Worm (Caenorhabditis elegans) whole organism, L2 larva: ENCODE data around the gene wdr-83.

Experiments
- C34F6.9 ChIP-seq: fragments of 150-350 bp; optimal IDR thresholded peaks from 2 replicates; lab custom pipeline; 2014; ENCODE audit warnings: missing biosample characterization, missing genetic modification characterization
- R02D3.7 ChIP-seq: fragments of 150-350 bp; optimal IDR thresholded peaks from 2 replicates; lab custom pipeline; 2014; ENCODE audit warnings: missing biosample characterization, missing genetic modification characterization
- Y55F3AM.14 ChIP-seq: fragments of 200-800 bp; sonication (Bioruptor generic); optimal IDR thresholded peaks from 2 replicates; lab custom pipeline; 2018; ENCODE audit warnings: mild to moderate bottlenecking, missing genetic modification characterization, missing compliant biosample characterization
- ZK546.5 ChIP-seq: sonication (generic microtip); optimal IDR thresholded peaks from 2 replicates; lab custom pipeline; 2017; ENCODE audit warnings: missing biosample characterization, missing genetic modification characterization
- aly-2 ChIP-seq: fragments of 150-350 bp; optimal IDR thresholded peaks from 2 replicates; lab custom pipeline; 2014; ENCODE audit warnings: missing biosample characterization, missing genetic modification characterization
- ama-1 ChIP-seq: fragments of 150-350 bp; optimal IDR thresholded peaks from 2 replicates; lab custom pipeline; 2018; ENCODE audit warnings: inconsistent platforms
- blmp-1 ChIP-seq: sonication (generic microtip); optimal IDR thresholded peaks from 2 replicates; lab custom pipeline; 2017; ENCODE audit warnings: missing genetic modification characterization, mild to moderate bottlenecking, missing compliant biosample characterization, antibody characterized with exemption, moderate library complexity; ENCODE audit not compliant: insufficient read depth
- ceh-16 ChIP-seq: fragments of 150-350 bp; optimal IDR thresholded peaks from 2 replicates; lab custom pipeline; 2014; ENCODE audit warnings: missing biosample characterization, missing genetic modification characterization
- ceh-82 ChIP-seq: fragments of 150-350 bp; optimal IDR thresholded peaks from 2 replicates; lab custom pipeline; 2014; ENCODE audit warnings: missing biosample characterization, missing genetic modification characterization
- crh-2 ChIP-seq: sonication (generic microtip); optimal IDR thresholded peaks from 2 replicates; lab custom pipeline; 2017; ENCODE audit warnings: missing biosample characterization, missing genetic modification characterization
- egl-27 ChIP-seq: sonication (generic microtip); optimal IDR thresholded peaks from 3 replicates; lab custom pipeline; 2017; ENCODE audit warnings: missing biosample characterization, missing genetic modification reagents, missing genetic modification characterization
- elt-1 ChIP-seq: fragments of 150-350 bp; optimal IDR thresholded peaks from 2 replicates; lab custom pipeline; 2014; ENCODE audit warnings: missing biosample characterization, missing genetic modification characterization
- elt-3 ChIP-seq: sonication (generic microtip); optimal IDR thresholded peaks from 2 replicates; lab custom pipeline; 2017; ENCODE audit warnings: missing biosample characterization, missing genetic modification characterization
- fos-1 ChIP-seq: fragments of 150-350 bp; optimal IDR thresholded peaks from 2 replicates; lab custom pipeline; 2014; ENCODE audit warnings: missing biosample characterization, missing genetic modification characterization
- gmeb-1 ChIP-seq: fragments of 150-350 bp; optimal IDR thresholded peaks from 2 replicates; lab custom pipeline; 2014; ENCODE audit warnings: missing biosample characterization, missing genetic modification characterization
- lin-11 ChIP-seq: fragments of 150-350 bp; sonication (generic microtip); optimal IDR thresholded peaks from 2 replicates; lab custom pipeline; 2014; ENCODE audit warnings: missing biosample characterization, missing genetic modification characterization, inconsistent platforms, mixed read lengths
- lin-13 ChIP-seq: fragments of 150-350 bp; optimal IDR thresholded peaks from 2 replicates; lab custom pipeline; 2014; ENCODE audit warnings: missing biosample characterization, missing genetic modification reagents, missing genetic modification characterization
- lsy-2 ChIP-seq, 2 experiments: fragments of 150-350 bp in 1 of 2; sonication (generic microtip) in 1 of 2; optimal IDR thresholded peaks; 2 replicates each; lab custom pipeline; 2014 to 2017; ENCODE audit warnings: missing biosample characterization in 2 of 2, missing genetic modification characterization in 2 of 2
- mab-5 ChIP-seq: fragments of 150-350 bp; optimal IDR thresholded peaks from 2 replicates; lab custom pipeline; 2014; ENCODE audit warnings: missing biosample characterization, missing genetic modification characterization
- mbf-1 ChIP-seq: sonication (generic microtip); optimal IDR thresholded peaks from 2 replicates; lab custom pipeline; 2017; ENCODE audit warnings: missing biosample characterization, missing genetic modification characterization
- mdl-1 ChIP-seq, 2 experiments: fragments of 150-350 bp in 1 of 2; sonication (generic microtip) in 1 of 2; optimal IDR thresholded peaks; 2 replicates each; lab custom pipeline; 2017; ENCODE audit warnings: missing biosample characterization in 2 of 2, missing genetic modification characterization in 2 of 2
- nhr-10 ChIP-seq: sonication (generic microtip); optimal IDR thresholded peaks from 2 replicates; lab custom pipeline; 2017; ENCODE audit warnings: missing biosample characterization, missing genetic modification characterization
- nhr-12 ChIP-seq: fragments of 150-350 bp; optimal IDR thresholded peaks from 2 replicates; lab custom pipeline; 2014; ENCODE audit warnings: missing biosample characterization, missing genetic modification characterization
- nhr-129 ChIP-seq: fragments of 150-350 bp; optimal IDR thresholded peaks from 2 replicates; lab custom pipeline; 2014; ENCODE audit warnings: missing biosample characterization, missing genetic modification characterization
- nhr-21 ChIP-seq: fragments of 150-350 bp; optimal IDR thresholded peaks from 2 replicates; lab custom pipeline; 2014; ENCODE audit warnings: missing biosample characterization, missing genetic modification characterization
- nhr-23 ChIP-seq: fragments of 150-350 bp; optimal IDR thresholded peaks from 2 replicates; lab custom pipeline; 2014; ENCODE audit warnings: missing biosample characterization, missing genetic modification reagents, missing genetic modification characterization
- nhr-237 ChIP-seq: fragments of 150-350 bp; optimal IDR thresholded peaks from 2 replicates; lab custom pipeline; 2014; ENCODE audit warnings: missing biosample characterization, missing genetic modification characterization
- nhr-25 ChIP-seq: fragments of 150-350 bp; sonication (generic microtip); optimal IDR thresholded peaks from 3 replicates; lab custom pipeline; 2014; ENCODE audit warnings: missing biosample characterization, missing genetic modification characterization
- nhr-77 ChIP-seq: fragments of 150-350 bp; optimal IDR thresholded peaks from 2 replicates; lab custom pipeline; 2014; ENCODE audit warnings: missing biosample characterization, missing genetic modification characterization
- peb-1 ChIP-seq: fragments of 150-350 bp; optimal IDR thresholded peaks from 2 replicates; lab custom pipeline; 2014; ENCODE audit warnings: missing biosample characterization, missing genetic modification characterization
- sem-4 ChIP-seq: fragments of 150-350 bp; optimal IDR thresholded peaks from 2 replicates; lab custom pipeline; 2014; ENCODE audit warnings: missing biosample characterization, missing genetic modification reagents, missing genetic modification characterization
- skn-1 ChIP-seq: sonication (generic microtip); optimal IDR thresholded peaks from 2 replicates; lab custom pipeline; 2017; ENCODE audit warnings: missing biosample characterization, missing genetic modification characterization
- sma-3 ChIP-seq: sonication (generic microtip); optimal IDR thresholded peaks from 2 replicates; lab custom pipeline; 2016; ENCODE audit warnings: missing genetic modification reagents, missing genetic modification characterization, missing compliant biosample characterization
- sma-9 ChIP-seq, 2 experiments: fragments of 150-350 bp in 1 of 2; sonication (generic microtip) in 1 of 2; optimal IDR thresholded peaks; 2 replicates each; lab custom pipeline; 2014 to 2016; ENCODE audit warnings: missing genetic modification characterization in 2 of 2, mild to moderate bottlenecking in 1 of 2, missing biosample characterization in 1 of 2, missing compliant biosample characterization in 1 of 2, missing genetic modification reagents in 1 of 2, moderate library complexity in 1 of 2
- snpc-4 ChIP-seq: fragments of 150-350 bp; optimal IDR thresholded peaks from 2 replicates; lab custom pipeline; 2014; ENCODE audit warnings: missing biosample characterization, missing genetic modification characterization
- unc-39 ChIP-seq: fragments of 150-350 bp; optimal IDR thresholded peaks from 2 replicates; lab custom pipeline; 2014; ENCODE audit warnings: missing biosample characterization, missing genetic modification characterization
- unc-55 ChIP-seq: fragments of 150-350 bp; sonication (generic microtip); optimal IDR thresholded peaks from 3 replicates; lab custom pipeline; 2014; ENCODE audit warnings: missing biosample characterization, missing genetic modification reagents, missing genetic modification characterization
- unc-62 ChIP-seq: fragments of 150-350 bp; optimal IDR thresholded peaks from 2 replicates; lab custom pipeline; 2014; ENCODE audit warnings: missing biosample characterization, missing genetic modification reagents, missing genetic modification characterization
- zag-1 ChIP-seq: fragments of 150-350 bp; optimal IDR thresholded peaks from 2 replicates; lab custom pipeline; 2014; ENCODE audit warnings: missing biosample characterization, missing genetic modification characterization
- ztf-11 ChIP-seq: sonication (generic microtip); optimal IDR thresholded peaks from 2 replicates; lab custom pipeline; 2017; ENCODE audit warnings: missing biosample characterization, missing genetic modification characterization

The wdr-83 gene

DNA sequence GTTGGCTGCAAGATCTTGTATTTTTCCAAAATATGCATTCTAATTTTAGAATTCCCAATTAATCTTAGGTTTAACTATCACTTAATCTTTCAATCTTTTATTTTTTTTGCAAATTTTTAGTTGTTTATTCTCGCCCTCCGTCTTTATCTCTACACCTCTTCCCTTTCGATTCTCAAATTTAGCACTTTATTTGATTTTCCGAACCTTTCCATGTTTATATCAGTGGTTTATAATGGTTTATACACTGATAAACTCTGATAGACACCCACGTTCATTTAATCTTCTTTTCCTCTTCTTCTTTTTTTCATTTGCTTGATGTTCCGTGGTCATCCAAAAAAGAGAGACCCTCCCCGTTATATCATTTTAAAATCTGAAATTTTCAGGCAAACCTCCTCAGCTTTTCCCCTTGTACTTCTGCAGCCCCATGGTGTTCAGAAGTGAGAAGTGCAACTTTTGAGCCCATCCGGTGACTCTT, 9.1 kb downstream of the wdr-83 start, which contains the start of the genes nsy-1 and F59A6.13:
nsy-1 (plus strand) TSS at position 377 of the 475 bp plus-strand sequence.
F59A6.13 (plus strand) TSS at position 425 of the 475 bp plus-strand sequence.
- TF ChIP-seq blmp-1 (tag; lab: Kevin White, UChicago) (no peak), sma-9 (GFP tag; optimal IDR thresholded peaks at IDR 0.05; lab: Kevin White, UChicago) (peak; percentile 35), sma-9 (tag; optimal IDR thresholded peaks at IDR 0.05; lab: Kevin White, UChicago) (no peak), sem-4 (tag; lab: Kevin White, UChicago) (no peak), fos-1 (tag; lab: Kevin White, UChicago) (peak; percentile 61)

- TF ChIP-seq nhr-21 (tag; lab: Kevin White, UChicago) (no peak), elt-1 (tag; lab: Kevin White, UChicago) (no peak), nhr-25 (peak; percentile 60), peb-1 (tag; lab: Kevin White, UChicago) (no peak), ceh-16 (tag; lab: Kevin White, UChicago) (no peak), skn-1 (tag; lab: Kevin White, UChicago) (no peak), blmp-1 (tag; lab: Kevin White, UChicago) (peak; percentile 39), unc-62 (GFP tag; lab: Kevin White, UChicago) (no peak), nhr-10 (tag; lab: Kevin White, UChicago) (no peak), ZK546.5 (tag; lab: Kevin White, UChicago) (no peak), unc-39 (tag; lab: Kevin White, UChicago) (no peak), R02D3.7 (tag; lab: Kevin White, UChicago) (no peak), lin-11 (tag; lab: Kevin White, UChicago) (no peak), elt-3 (no peak)
These were observed 10.0 kb downstream of the wdr-83 start for ce11 chrII:5021518-5021917.

- TF ChIP-seq fos-1 (tag; lab: Kevin White, UChicago), result peak; percentile 47
- no peak for TF ChIP-seq elt-1 (tag; lab: Kevin White, UChicago)
- TF ChIP-seq mbf-1 (tag; lab: Kevin White, UChicago), result no peak
- TF ChIP-seq zag-1 (tag; lab: Kevin White, UChicago), result no peak
- TF ChIP-seq C34F6.9 (tag; lab: Kevin White, UChicago), result peak; percentile 33
- TF ChIP-seq elt-3, result no peak
- no peak for TF ChIP-seq ztf-11 (tag; lab: Kevin White, UChicago)
- no peak for TF ChIP-seq Y55F3AM.14 (GFP tag; lab: Kevin White, UChicago)
- no peak for TF ChIP-seq blmp-1 (tag; lab: Kevin White, UChicago)
- no peak for TF ChIP-seq egl-27 (tag; lab: Kevin White, UChicago)
- no peak for TF ChIP-seq ceh-16 (tag; lab: Kevin White, UChicago)
- TF ChIP-seq crh-2 (tag; lab: Kevin White, UChicago), result no peak
- TF ChIP-seq nhr-129 (tag; lab: Kevin White, UChicago), result peak; percentile 65
- no peak for TF ChIP-seq nhr-77 (tag; lab: Kevin White, UChicago)
- no peak for TF ChIP-seq sma-3 (GFP tag; lab: Kevin White, UChicago)
- TF ChIP-seq unc-62 (GFP tag; lab: Kevin White, UChicago), result no peak
- no peak for TF ChIP-seq ceh-82
- no peak for TF ChIP-seq sem-4 (tag; lab: Kevin White, UChicago)
- no peak for TF ChIP-seq lin-13 (GFP tag; lab: Kevin White, UChicago)
- TF ChIP-seq R02D3.7 (tag; lab: Kevin White, UChicago), result no peak
- TF ChIP-seq mab-5 (tag; lab: Kevin White, UChicago), result no peak
These were observed 10.9 kb downstream of the wdr-83 start for ce11 chrII:5020513-5021081.

DNA sequence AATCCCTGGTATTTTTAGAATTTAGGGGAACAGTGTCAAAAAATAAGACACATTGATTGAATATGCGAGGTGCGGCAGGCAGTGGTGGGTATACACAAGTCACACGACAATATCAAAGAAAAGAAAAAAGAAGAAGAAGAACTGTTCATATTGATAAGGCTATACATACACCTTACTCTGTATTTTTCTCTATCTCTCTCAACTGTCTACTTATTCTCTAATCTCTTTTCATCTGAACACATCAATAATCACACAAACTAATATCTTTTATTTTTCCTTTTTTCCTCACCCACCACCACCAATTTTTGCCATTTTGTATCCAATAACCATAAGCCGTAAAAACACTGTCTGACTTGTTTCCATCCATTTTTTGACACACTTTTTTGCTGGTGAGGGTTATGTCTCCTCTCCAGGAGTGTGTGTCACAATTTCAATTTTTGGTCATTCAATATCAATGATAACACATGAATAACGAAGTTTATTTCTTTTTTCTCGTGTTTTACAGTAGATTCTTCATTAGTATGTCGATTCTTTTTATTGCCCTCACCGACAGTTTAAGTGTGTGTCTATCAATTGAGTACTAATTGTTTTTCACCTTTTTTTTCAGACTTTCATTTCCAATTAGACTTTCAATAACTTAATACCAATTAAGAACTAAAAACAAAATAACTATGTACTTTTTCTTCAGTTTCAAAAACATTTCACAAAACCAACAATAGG, 12.0 kb downstream of the wdr-83 start:
- no peak for TF ChIP-seq egl-27 (tag; lab: Kevin White, UChicago)
- TF ChIP-seq aly-2 (tag; lab: Kevin White, UChicago), result no peak
- TF ChIP-seq ceh-16 (tag; lab: Kevin White, UChicago), result no peak
- TF ChIP-seq skn-1 (tag; lab: Kevin White, UChicago), result no peak
- peak; percentile 14 for TF ChIP-seq sem-4 (tag; lab: Kevin White, UChicago)
- TF ChIP-seq ztf-11 (tag; lab: Kevin White, UChicago), result no peak
- no peak for TF ChIP-seq ceh-82
- TF ChIP-seq lsy-2 (tag; optimal IDR thresholded peaks at IDR 0.05; lab: Kevin White, UChicago), result peak in 1 of 2 experiments; percentile 43
- TF ChIP-seq nhr-237 (tag; lab: Kevin White, UChicago), result no peak
- peak; percentile 54 for TF ChIP-seq nhr-21 (tag; lab: Kevin White, UChicago)
- TF ChIP-seq mdl-1 (tag; optimal IDR thresholded peaks at IDR 0.05; lab: Kevin White, UChicago), result no peak
- TF ChIP-seq zag-1 (tag; lab: Kevin White, UChicago), result no peak
- TF ChIP-seq nhr-25, result peak; percentile 67
- no peak for TF ChIP-seq C34F6.9 (tag; lab: Kevin White, UChicago)
- TF ChIP-seq nhr-23 (tag; lab: Kevin White, UChicago), result no peak
- TF ChIP-seq gmeb-1 (tag; lab: Kevin White, UChicago), result peak; percentile 9
- peak; percentile 34 for TF ChIP-seq sma-3 (GFP tag; lab: Kevin White, UChicago)
- TF ChIP-seq mbf-1 (tag; lab: Kevin White, UChicago), result no peak
- no peak for TF ChIP-seq unc-39 (tag; lab: Kevin White, UChicago)
- TF ChIP-seq snpc-4, result no peak
- TF ChIP-seq blmp-1 (tag; lab: Kevin White, UChicago), result peak; percentile 53
- no peak for TF ChIP-seq nhr-10 (tag; lab: Kevin White, UChicago)
- no peak for TF ChIP-seq ama-1 (lab: Kevin White, UChicago)
- peak; percentile 34 for TF ChIP-seq nhr-129 (tag; lab: Kevin White, UChicago)
- no peak for TF ChIP-seq elt-1 (tag; lab: Kevin White, UChicago)
- TF ChIP-seq unc-55 (GFP tag; lab: Kevin White, UChicago), result no peak
- no peak for TF ChIP-seq nhr-12 (tag; lab: Kevin White, UChicago)
- no peak for TF ChIP-seq peb-1 (tag; lab: Kevin White, UChicago)
- no peak for TF ChIP-seq lin-13 (GFP tag; lab: Kevin White, UChicago)
